Worm (Caenorhabditis elegans) whole organism, mixed stage, embryonic: Measurements from ENCODE around the gene ttr-9.
A peak's percentile ranks its signal among the peaks of the same experiment; 100 is the strongest.

Experiments
- M03D4.4 ChIP-seq: sonication (generic microtip); optimal IDR thresholded peaks from 2 replicates; lab custom pipeline; 2017; ENCODE audit warnings: mild to moderate bottlenecking, missing genetic modification characterization, missing compliant biosample characterization
- bed-3 ChIP-seq: fragments of 200-800 bp; sonication (Bioruptor generic); optimal IDR thresholded peaks from 3 replicates; lab custom pipeline; 2018; ENCODE audit warnings: mild to moderate bottlenecking, missing genetic modification characterization, moderate library complexity, missing compliant biosample characterization
- blmp-1 ChIP-seq: fragments of 150-350 bp; optimal IDR thresholded peaks from 2 replicates; lab custom pipeline; 2014; ENCODE audit warnings: missing biosample characterization, missing genetic modification characterization
- ceh-39 ChIP-seq: fragments of 150-350 bp; optimal IDR thresholded peaks from 2 replicates; lab custom pipeline; 2014; ENCODE audit warnings: missing biosample characterization, missing genetic modification characterization
- ceh-43 ChIP-seq: fragments of 200-800 bp; sonication (Bioruptor generic); optimal IDR thresholded peaks from 2 replicates; lab custom pipeline; 2018; ENCODE audit warnings: mild to moderate bottlenecking, missing genetic modification characterization, moderate library complexity, missing compliant biosample characterization
- ceh-83 ChIP-seq: fragments of 200-800 bp; sonication (Bioruptor generic); optimal IDR thresholded peaks from 2 replicates; lab custom pipeline; 2018; ENCODE audit warnings: mild to moderate bottlenecking, missing genetic modification characterization, missing compliant biosample characterization
- ces-1 ChIP-seq: fragments of 150-350 bp; optimal IDR thresholded peaks from 2 replicates; lab custom pipeline; 2014; ENCODE audit warnings: missing biosample characterization, missing genetic modification reagents, missing genetic modification characterization
- cnd-1 ChIP-seq: fragments of 200-800 bp; sonication (Bioruptor generic); optimal IDR thresholded peaks from 2 replicates; lab custom pipeline; 2018; ENCODE audit warnings: mild to moderate bottlenecking, missing genetic modification characterization, missing compliant biosample characterization
- drap-1 ChIP-seq: fragments of 200-800 bp; sonication (Bioruptor generic); optimal IDR thresholded peaks from 3 replicates; lab custom pipeline; 2018; ENCODE audit warnings: mild to moderate bottlenecking, missing genetic modification characterization, missing compliant biosample characterization
- elt-1 ChIP-seq: sonication (generic microtip); optimal IDR thresholded peaks from 2 replicates; lab custom pipeline; 2017; ENCODE audit warnings: missing genetic modification characterization, mild to moderate bottlenecking, missing compliant biosample characterization, antibody characterized with exemption, moderate library complexity, borderline replicate concordance; ENCODE audit not compliant: insufficient read depth
- elt-3 ChIP-seq: fragments of 150-350 bp; optimal IDR thresholded peaks from 2 replicates; lab custom pipeline; 2014; ENCODE audit warnings: missing biosample characterization, missing genetic modification characterization
- flh-1 ChIP-seq: fragments of 200-800 bp; sonication (Bioruptor generic); optimal IDR thresholded peaks from 2 replicates; lab custom pipeline; 2018; ENCODE audit warnings: mild to moderate bottlenecking, missing genetic modification characterization, moderate library complexity, missing compliant biosample characterization
- ham-2 ChIP-seq: fragments of 200-800 bp; sonication (Bioruptor generic); optimal IDR thresholded peaks from 2 replicates; lab custom pipeline; 2018; ENCODE audit warnings: mild to moderate bottlenecking, missing genetic modification characterization, missing compliant biosample characterization
- hlh-1 ChIP-seq: fragments of 150-350 bp; optimal IDR thresholded peaks from 2 replicates; lab custom pipeline; 2014; ENCODE audit warnings: missing biosample characterization, missing genetic modification reagents, missing genetic modification characterization
- lin-13 ChIP-seq: fragments of 150-350 bp; optimal IDR thresholded peaks from 2 replicates; lab custom pipeline; 2014; ENCODE audit warnings: missing biosample characterization, missing genetic modification characterization
- lin-32 ChIP-seq: fragments of 200-800 bp; sonication (Bioruptor generic); optimal IDR thresholded peaks from 2 replicates; lab custom pipeline; 2018; ENCODE audit warnings: mild to moderate bottlenecking, missing genetic modification characterization, missing compliant biosample characterization
- lsy-2 ChIP-seq: fragments of 150-350 bp; optimal IDR thresholded peaks from 2 replicates; lab custom pipeline; 2014; ENCODE audit warnings: missing biosample characterization, missing genetic modification characterization
- mab-5 ChIP-seq: fragments of 150-350 bp; optimal IDR thresholded peaks from 2 replicates; lab custom pipeline; 2014; ENCODE audit warnings: missing biosample characterization, missing genetic modification characterization
- mep-1 ChIP-seq: fragments of 150-350 bp; optimal IDR thresholded peaks from 2 replicates; lab custom pipeline; 2017; ENCODE audit warnings: missing biosample characterization, missing genetic modification reagents, missing genetic modification characterization, inconsistent platforms
- mls-2 ChIP-seq: sonication (generic microtip); optimal IDR thresholded peaks from 2 replicates; lab custom pipeline; 2016; ENCODE audit warnings: mild to moderate bottlenecking, missing genetic modification characterization, moderate library complexity, missing compliant biosample characterization
- nhr-12 ChIP-seq: fragments of 150-350 bp; optimal IDR thresholded peaks from 2 replicates; lab custom pipeline; 2014; ENCODE audit warnings: missing biosample characterization, missing genetic modification characterization
- nhr-2 ChIP-seq: fragments of 150-350 bp; optimal IDR thresholded peaks from 2 replicates; lab custom pipeline; 2014; ENCODE audit warnings: missing biosample characterization, missing genetic modification characterization
- nhr-237 ChIP-seq: fragments of 150-350 bp; optimal IDR thresholded peaks from 2 replicates; lab custom pipeline; 2014; ENCODE audit warnings: missing biosample characterization, missing genetic modification characterization
- nhr-28 ChIP-seq: fragments of 150-350 bp; optimal IDR thresholded peaks from 2 replicates; lab custom pipeline; 2014; ENCODE audit warnings: missing biosample characterization, missing genetic modification characterization
- nhr-76 ChIP-seq: sonication (generic microtip); optimal IDR thresholded peaks from 2 replicates; lab custom pipeline; 2017; ENCODE audit warnings: missing biosample characterization, missing genetic modification characterization
- pha-4 ChIP-seq: fragments of 150-350 bp; optimal IDR thresholded peaks from 2 replicates; lab custom pipeline; 2018; ENCODE audit warnings: missing biosample characterization, missing genetic modification reagents, missing genetic modification characterization
- sem-2 ChIP-seq: fragments of 200-800 bp; sonication (Bioruptor generic); optimal IDR thresholded peaks from 2 replicates; lab custom pipeline; 2018; ENCODE audit warnings: mild to moderate bottlenecking, missing genetic modification characterization, missing compliant biosample characterization
- snpc-4 ChIP-seq: fragments of 150-350 bp; optimal IDR thresholded peaks from 2 replicates; lab custom pipeline; 2014; ENCODE audit warnings: missing biosample characterization, missing genetic modification characterization
- sptf-1 ChIP-seq: sonication (generic microtip); optimal IDR thresholded peaks from 2 replicates; lab custom pipeline; 2017; ENCODE audit warnings: mild to moderate bottlenecking, missing genetic modification characterization, moderate library complexity, missing compliant biosample characterization
- tbx-8 ChIP-seq: fragments of 200-800 bp; sonication (Bioruptor generic); optimal IDR thresholded peaks from 2 replicates; lab custom pipeline; 2018; ENCODE audit warnings: mild to moderate bottlenecking, missing genetic modification characterization, moderate library complexity, missing compliant biosample characterization
- unc-120 ChIP-seq: sonication (generic microtip); optimal IDR thresholded peaks from 2 replicates; lab custom pipeline; 2017; ENCODE audit warnings: missing genetic modification characterization, missing compliant biosample characterization; ENCODE audit not compliant: poor library complexity, severe bottlenecking
- unc-39 ChIP-seq: fragments of 150-350 bp; optimal IDR thresholded peaks from 2 replicates; lab custom pipeline; 2014; ENCODE audit warnings: missing biosample characterization, missing genetic modification characterization
- unc-62 ChIP-seq: fragments of 150-350 bp; optimal IDR thresholded peaks from 2 replicates; lab custom pipeline; 2014; ENCODE audit warnings: missing biosample characterization, missing genetic modification reagents, missing genetic modification characterization
- zip-8 ChIP-seq: fragments of 150-350 bp; optimal IDR thresholded peaks from 2 replicates; lab custom pipeline; 2014; ENCODE audit warnings: missing biosample characterization, missing genetic modification characterization
- ztf-11 ChIP-seq: fragments of 150-350 bp; optimal IDR thresholded peaks from 2 replicates; lab custom pipeline; 2014; ENCODE audit warnings: missing biosample characterization, missing genetic modification characterization

Gene ttr-9

ce11 chrIV:9485972-9486371 is 20.2 kb downstream of the ttr-9 start, which contains the start of gene sru-2:
Gene sru-2 (plus strand): TSS chrIV:9486272.
- no peak for TF ChIP-seq unc-62 (GFP tag; lab: Kevin White, UChicago)
- TF ChIP-seq ham-2 (GFP tag; lab: Kevin White, UChicago), result no peak
- no peak for TF ChIP-seq drap-1 (GFP tag; lab: Kevin White, UChicago)
- TF ChIP-seq elt-3 (tag; lab: Kevin White, UChicago), result no peak
- TF ChIP-seq mab-5, result no peak
- TF ChIP-seq snpc-4 (tag; lab: Kevin White, UChicago), result no peak
- TF ChIP-seq ztf-11, result no peak
- TF ChIP-seq flh-1 (GFP tag; lab: Kevin White, UChicago), result no peak
- TF ChIP-seq mls-2 (tag; lab: Kevin White, UChicago), result no peak
- TF ChIP-seq nhr-76, result no peak
- TF ChIP-seq cnd-1, result no peak
- TF ChIP-seq ceh-43 (GFP tag; lab: Kevin White, UChicago), result no peak
- TF ChIP-seq sptf-1, result no peak
- no peak for TF ChIP-seq sem-2
- no peak for TF ChIP-seq nhr-237 (tag; lab: Kevin White, UChicago)
- TF ChIP-seq mep-1, result no peak

ce11 chrIV:9485040-9485439 is 21.1 kb downstream of the ttr-9 start, which contains the start of gene gadr-2:
Gene gadr-2 (minus strand): TSS chrIV:9485140.
- TF ChIP-seq tbx-8 (GFP tag; lab: Kevin White, UChicago) (no peak), M03D4.4 (tag; lab: Kevin White, UChicago) (no peak), nhr-28 (tag; lab: Kevin White, UChicago) (no peak), mls-2 (tag; lab: Kevin White, UChicago) (no peak), nhr-12 (tag; lab: Kevin White, UChicago) (no peak), nhr-76 (no peak)

- TF ChIP-seq nhr-12 (tag; lab: Kevin White, UChicago) (no peak), ceh-39 (tag; lab: Kevin White, UChicago) (no peak), unc-120 (tag; lab: Kevin White, UChicago) (no peak), flh-1 (GFP tag; lab: Kevin White, UChicago) (no peak), nhr-76 (no peak), cnd-1 (no peak), elt-1 (tag; lab: Kevin White, UChicago) (no peak), M03D4.4 (tag; lab: Kevin White, UChicago) (no peak), mab-5 (no peak), tbx-8 (GFP tag; lab: Kevin White, UChicago) (no peak), ceh-83 (GFP tag; lab: Kevin White, UChicago) (no peak), zip-8 (tag; lab: Kevin White, UChicago) (no peak)
Observed at ce11 chrIV:9480936-9481335, 25.2 kb downstream of the ttr-9 start, which contains the start of gene cng-3. Gene cng-3 (minus strand): TSS chrIV:9481037.

- TF ChIP-seq mep-1 (no peak), lsy-2 (no peak), nhr-28 (tag; lab: Kevin White, UChicago) (peak; percentile 65), ceh-39 (tag; lab: Kevin White, UChicago) (no peak), sem-2 (peak; percentile 91), nhr-76 (peak; percentile 18), drap-1 (GFP tag; lab: Kevin White, UChicago) (peak; percentile 96), mab-5 (no peak), lin-13 (tag; lab: Kevin White, UChicago) (peak; percentile 31), mls-2 (tag; lab: Kevin White, UChicago) (peak; percentile 98), ces-1 (GFP tag; lab: Kevin White, UChicago) (no peak), elt-1 (tag; lab: Kevin White, UChicago) (no peak), ztf-11 (peak; percentile 58), sptf-1 (peak; percentile 98), nhr-12 (tag; lab: Kevin White, UChicago) (peak; percentile 58), nhr-237 (tag; lab: Kevin White, UChicago) (no peak), unc-120 (tag; lab: Kevin White, UChicago) (peak; percentile 94), tbx-8 (GFP tag; lab: Kevin White, UChicago) (peak; percentile 95), ceh-43 (GFP tag; lab: Kevin White, UChicago) (peak; percentile 89), blmp-1 (tag; lab: Kevin White, UChicago) (no peak), elt-3 (tag; lab: Kevin White, UChicago) (no peak), flh-1 (GFP tag; lab: Kevin White, UChicago) (peak; percentile 89), cnd-1 (peak; percentile 96), lin-32 (peak; percentile 94), zip-8 (tag; lab: Kevin White, UChicago) (no peak), nhr-2 (no peak), ham-2 (GFP tag; lab: Kevin White, UChicago) (peak; percentile 91), M03D4.4 (tag; lab: Kevin White, UChicago) (peak; percentile 95), pha-4 (tag; lab: Kevin White, UChicago) (peak; percentile 42), unc-39 (tag; lab: Kevin White, UChicago) (no peak), hlh-1 (no peak), bed-3 (GFP tag; lab: Kevin White, UChicago) (peak; percentile 90), snpc-4 (tag; lab: Kevin White, UChicago) (no peak), unc-62 (GFP tag; lab: Kevin White, UChicago) (peak; percentile 27), ceh-83 (GFP tag; lab: Kevin White, UChicago) (peak; percentile 98)
Observed at ce11 chrIV:9477135-9477928, 28.8 kb downstream of the ttr-9 start, which contains the start of gene wrt-3. Gene wrt-3 (minus strand): TSS chrIV:9477456.
